Worm (Caenorhabditis elegans): ENCODE measurements around the gene cdh-12.

cdh-12 gene

DNA sequence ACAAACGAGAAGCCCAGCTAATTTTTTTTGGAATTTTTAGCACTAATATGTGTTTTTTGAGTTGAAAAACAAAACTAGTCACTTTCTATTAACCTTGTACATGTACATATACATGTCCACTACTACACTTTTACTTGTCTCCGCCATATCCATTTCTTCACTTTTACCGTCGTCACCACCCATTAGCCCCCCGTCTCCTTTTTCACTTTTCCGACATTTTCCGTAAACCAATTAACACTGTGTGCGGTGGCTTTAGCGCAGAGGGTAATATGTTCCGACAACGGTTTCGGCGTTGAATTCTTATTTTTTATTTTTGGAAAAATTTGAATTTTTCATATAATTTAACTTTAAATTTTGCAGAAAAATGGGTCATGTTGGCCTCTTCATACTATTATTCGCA, at the start of gene cdh-12:
Gene cdh-12, plus strand, starts transcription at position 365 of the 400 bp plus-strand sequence.
- TF ChIP-seq nhr-28 (tag; optimal IDR thresholded peaks at IDR 0.05) (no peak), lin-29 (GFP tag; IDR thresholded peaks at IDR 0.05) (no peak), aha-1 (tag) (peak; percentile 16), nhr-6 (tag; optimal IDR thresholded peaks at IDR 0.05) (no peak), F37D6.2 (tag; optimal IDR thresholded peaks at IDR 0.05) (no peak), lim-7 (GFP tag; IDR thresholded peaks at IDR 0.05) (no peak), nhr-48 (tag; optimal IDR thresholded peaks at IDR 0.05) (no peak)

DNA sequence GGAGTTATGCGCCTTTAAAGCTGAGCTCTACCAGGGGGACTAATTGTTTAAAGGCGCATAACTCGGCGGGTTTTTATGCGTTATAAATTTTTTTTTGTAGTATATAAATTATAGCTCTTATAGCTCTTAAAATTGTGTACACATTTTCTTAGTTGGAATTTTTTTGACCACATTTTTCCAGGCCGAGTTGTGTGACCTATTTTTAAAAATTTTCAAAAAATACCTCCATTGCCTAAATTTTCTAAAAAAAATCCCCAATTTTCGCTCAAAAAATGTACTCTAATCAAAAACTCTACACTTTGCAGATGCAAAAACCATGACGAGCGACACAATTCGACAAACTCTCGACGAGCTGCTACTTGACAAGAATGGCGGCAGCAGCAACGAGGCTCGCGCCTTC, 48.9 kb upstream of the cdh-12 start, which contains the start of gene exc-6:
Gene exc-6, plus strand, starts transcription at position 301 of the 400 bp plus-strand sequence.
- TF ChIP-seq zag-1 (tag; optimal IDR thresholded peaks at IDR 0.05) (no peak), unc-62 (GFP tag; optimal IDR thresholded peaks at IDR 0.05 in 1 of 2) (peak in 1 of 2 experiments; percentile 61), unc-62 (tag; optimal IDR thresholded peaks at IDR 0.05) (no peak)

- TF ChIP-seq pqm-1 (tag; optimal IDR thresholded peaks at IDR 0.05) (peak; percentile 8), mxl-2 (GFP tag; conservative IDR thresholded peaks at IDR 0.05) (no peak)
These were observed 35.9 kb upstream of the cdh-12 start, which contains the start of the genes F58B6.1 and acsd-1 for ce11 chrIII:1115793-1116516. TSS of gene F58B6.1 (minus strand) at chrIII:1115925. TSS of gene acsd-1 (plus strand) at chrIII:1116466.

DNA sequence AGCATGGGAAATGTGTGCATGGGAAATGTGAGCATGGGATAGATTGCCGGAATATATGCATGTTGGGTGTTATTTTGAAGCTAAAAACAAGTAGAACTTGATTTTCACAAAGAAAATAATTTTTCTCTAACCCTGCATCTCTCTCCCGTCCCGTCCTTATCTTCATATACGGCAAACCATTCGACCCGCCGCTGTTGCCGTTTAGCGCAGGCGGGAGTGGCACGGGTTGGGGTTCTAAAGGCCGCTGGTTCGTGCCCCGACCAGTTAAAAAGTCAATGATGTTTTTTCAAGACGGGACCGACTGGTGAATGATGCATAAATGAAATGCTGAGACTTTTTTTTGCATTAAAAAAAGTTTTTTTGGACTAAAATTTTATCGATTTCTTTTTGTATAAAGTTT, 29.6 kb upstream of the cdh-12 start:
- no peak for TF ChIP-seq nhr-42 (GFP tag; IDR thresholded peaks at IDR 0.05)
- no peak for TF ChIP-seq R02D3.7 (tag; optimal IDR thresholded peaks at IDR 0.05)
- TF ChIP-seq F10B5.3 (tag; optimal IDR thresholded peaks at IDR 0.05) = no peak
- peak; percentile 50 for TF ChIP-seq rbr-2 (tag; optimal IDR thresholded peaks at IDR 0.05)
- peak; percentile 71; the same call in 1 of the 2 replicates for TF ChIP-seq vab-7 (GFP tag; IDR thresholded peaks at IDR 0.05)
- TF ChIP-seq nhr-10 (tag; optimal IDR thresholded peaks at IDR 0.05) = no peak
- peak; percentile 53 for TF ChIP-seq pha-4 (GFP tag; IDR thresholded peaks at IDR 0.05)
- no peak for TF ChIP-seq pha-4 (tag; optimal IDR thresholded peaks at IDR 0.05)
- TF ChIP-seq lim-7 (GFP tag; IDR thresholded peaks at IDR 0.05) = peak; percentile 67; the same call in 1 of the 2 replicates
- peak; percentile 76 for TF ChIP-seq lin-38 (GFP tag; IDR thresholded peaks at IDR 0.05)
- TF ChIP-seq fkh-10 (GFP tag; optimal IDR thresholded peaks at IDR 0.05) = no peak
- TF ChIP-seq nhr-77 (tag; optimal IDR thresholded peaks at IDR 0.05) = no peak
- no peak for TF ChIP-seq lin-15B (tag; optimal IDR thresholded peaks at IDR 0.05)
- no peak for TF ChIP-seq Y105C5A.15 (GFP tag; IDR thresholded peaks at IDR 0.05)
- TF ChIP-seq egl-43 (GFP tag; IDR thresholded peaks at IDR 0.05) = peak; percentile 85
- peak; percentile 82 for TF ChIP-seq hmg-1.1 (GFP tag; IDR thresholded peaks at IDR 0.05)
- TF ChIP-seq lin-29 (GFP tag; IDR thresholded peaks at IDR 0.05) = no peak
- peak in 1 of 2 experiments; percentile 60 for TF ChIP-seq lsy-2 (tag; optimal IDR thresholded peaks at IDR 0.05)
- TF ChIP-seq nhr-41 (GFP tag; IDR thresholded peaks at IDR 0.05) = peak; percentile 61; the same call in 1 of the 2 replicates
- peak; percentile 86 for TF ChIP-seq lin-13 (GFP tag; optimal IDR thresholded peaks at IDR 0.05)
- peak; percentile 68 for TF ChIP-seq duxl-1 (tag; optimal IDR thresholded peaks at IDR 0.05; ENCODE audit: poor library complexity)
- peak; percentile 43; the same call in 1 of the 2 replicates for TF ChIP-seq snpc-1.2 (GFP tag; IDR thresholded peaks at IDR 0.05)
- TF ChIP-seq mxl-2 (GFP tag; conservative IDR thresholded peaks at IDR 0.05) = no peak; the same call in 1 of the 2 replicates
- peak; percentile 85; the same call in 1 of the 2 replicates for TF ChIP-seq D1046.2 (GFP tag; IDR thresholded peaks at IDR 0.05)
- TF ChIP-seq nhr-6 (tag; optimal IDR thresholded peaks at IDR 0.05) = peak; percentile 6
- no peak for TF ChIP-seq php-3 (GFP tag; IDR thresholded peaks at IDR 0.05)
- no peak for TF ChIP-seq unc-39 (tag; optimal IDR thresholded peaks at IDR 0.05)
- TF ChIP-seq hif-1 (tag; optimal IDR thresholded peaks at IDR 0.05) = peak in 1 of 2 experiments; percentile 11
- no peak for TF ChIP-seq zfp-3 (GFP tag; conservative IDR thresholded peaks at IDR 0.05)
- peak in 1 of 2 experiments; percentile 45 for TF ChIP-seq daf-16 (GFP tag; optimal IDR thresholded peaks at IDR 0.05)
- TF ChIP-seq daf-16 (tag; optimal IDR thresholded peaks at IDR 0.05) = peak; percentile 57
- peak; percentile 60 for TF ChIP-seq dve-1 (tag; optimal IDR thresholded peaks at IDR 0.05; ENCODE audit: insufficient read depth)
- TF ChIP-seq mdt-29 (GFP tag; IDR thresholded peaks at IDR 0.05) = 0 out of 2 replicates have a peak, but pooled peaks have one; percentile 27
- no peak for TF ChIP-seq T20F7.1 (GFP tag; optimal IDR thresholded peaks at IDR 0.05)
- TF ChIP-seq nhr-111 (GFP tag; optimal IDR thresholded peaks at IDR 0.05) = no peak
- TF ChIP-seq ZK546.5 (tag; optimal IDR thresholded peaks at IDR 0.05) = no peak

All from whole organism, L4 larva.